Worm (Caenorhabditis elegans): ENCODE measurements around the gene hsp-25.

Gene hsp-25

DNA sequence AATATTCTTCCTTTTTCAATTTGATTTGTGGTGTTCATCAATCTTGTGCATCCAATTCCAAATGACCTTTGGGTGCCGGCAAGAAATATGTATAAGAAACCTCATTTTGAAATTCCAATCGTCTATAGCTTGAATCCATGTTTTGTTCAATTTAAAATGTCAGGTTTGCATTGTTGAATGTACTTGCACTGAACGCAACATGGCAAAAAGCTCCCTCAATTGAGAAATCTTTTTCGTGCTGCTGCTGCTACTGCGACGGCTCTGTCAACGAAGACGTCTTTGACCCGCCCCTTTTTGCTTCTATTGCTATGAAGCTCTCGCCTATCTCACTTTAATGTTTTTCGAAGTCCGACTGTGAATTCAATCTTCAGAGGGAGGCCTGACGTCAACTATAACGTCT, 35.8 kb upstream of the hsp-25 start, which contains the start of gene lgc-58:
TSS of gene lgc-58 (plus strand) at position 301 of the 400 bp plus-strand sequence.
- TF ChIP-seq flt-1 (GFP tag; IDR thresholded peaks at IDR 0.05): no peak
- TF ChIP-seq F13C5.2 (tag; optimal IDR thresholded peaks at IDR 0.05): no peak
- TF ChIP-seq aly-1 (tag; optimal IDR thresholded peaks at IDR 0.05): no peak
- TF ChIP-seq sea-1 (GFP tag; conservative IDR thresholded peaks at IDR 0.05): no peak
- TF ChIP-seq tra-4 (tag; optimal IDR thresholded peaks at IDR 0.05): no peak
- TF ChIP-seq tbx-37 (GFP tag; conservative IDR thresholded peaks at IDR 0.05): no peak
- TF ChIP-seq B0310.2 (tag; optimal IDR thresholded peaks at IDR 0.05): no peak
- TF ChIP-seq pes-1 (GFP tag; IDR thresholded peaks at IDR 0.05): no peak
- TF ChIP-seq ama-1 (optimal IDR thresholded peaks at IDR 0.05): no peak
- TF ChIP-seq hnd-1 (tag; optimal IDR thresholded peaks at IDR 0.05): no peak

DNA sequence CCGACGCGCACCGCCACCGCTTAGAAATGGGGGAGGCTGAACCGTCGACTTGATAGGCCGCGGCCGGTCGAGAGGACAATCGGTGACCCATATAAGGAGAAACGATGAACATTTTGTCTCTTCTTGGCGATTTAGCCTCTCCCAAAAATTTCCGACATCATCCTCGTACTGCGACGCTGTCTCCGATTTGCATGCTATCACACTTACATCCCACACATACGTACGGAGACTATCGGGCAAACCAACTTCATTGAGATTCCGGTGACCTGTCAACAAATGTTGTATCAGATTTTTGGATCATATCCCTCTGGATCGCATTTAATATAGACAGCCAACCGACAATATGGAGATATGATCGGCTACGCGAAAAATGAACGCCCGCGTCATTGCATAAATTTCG, 27.2 kb upstream of the hsp-25 start:
- TF ChIP-seq hmbx-1 (tag; optimal IDR thresholded peaks at IDR 0.05) (no peak), ceh-13 (GFP tag; optimal IDR thresholded peaks at IDR 0.05) (no peak), flt-1 (GFP tag; IDR thresholded peaks at IDR 0.05) (no peak)

DNA sequence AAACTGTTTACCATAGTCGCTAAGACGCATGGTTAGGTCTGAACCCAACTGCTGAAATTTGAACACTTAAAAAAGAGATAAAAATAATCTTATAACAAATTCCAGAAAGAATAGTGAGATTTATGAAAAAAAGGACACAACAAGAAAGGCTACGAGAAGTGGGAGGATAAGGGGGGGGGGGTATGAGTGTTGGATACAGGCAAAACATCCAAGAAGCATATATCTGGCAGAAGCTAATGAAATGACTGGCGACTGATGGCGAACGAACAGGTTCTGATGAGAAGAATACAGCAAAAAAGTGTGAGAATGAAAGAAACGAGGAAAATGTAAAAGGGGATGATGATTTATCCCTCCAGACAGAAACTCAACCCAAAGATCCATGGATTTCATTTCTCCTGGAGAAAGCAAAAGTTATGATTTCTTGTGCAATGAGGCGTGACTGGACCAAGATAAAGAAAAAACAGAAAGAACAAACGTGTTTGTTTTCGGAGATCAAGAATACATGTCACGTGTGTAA, 26.6 kb upstream of the hsp-25 start, which contains the start of gene ptr-4:
TSS of gene ptr-4 (minus strand) at position 51 of the 517 bp plus-strand sequence.
- no peak for TF ChIP-seq tbx-37 (GFP tag; conservative IDR thresholded peaks at IDR 0.05)
- TF ChIP-seq ets-7 (tag; optimal IDR thresholded peaks at IDR 0.05): no peak
- TF ChIP-seq tra-4 (tag; optimal IDR thresholded peaks at IDR 0.05): no peak
- TF ChIP-seq pes-1 (GFP tag; IDR thresholded peaks at IDR 0.05): no peak
- no peak for TF ChIP-seq tbx-11 (GFP tag; IDR thresholded peaks at IDR 0.05)
- no peak for TF ChIP-seq hnd-1 (tag; optimal IDR thresholded peaks at IDR 0.05)
- TF ChIP-seq scrt-1 (GFP tag; IDR thresholded peaks at IDR 0.05): no peak
- no peak for TF ChIP-seq ceh-36 (tag; optimal IDR thresholded peaks at IDR 0.05)
- no peak for TF ChIP-seq hmbx-1 (tag; optimal IDR thresholded peaks at IDR 0.05)

DNA sequence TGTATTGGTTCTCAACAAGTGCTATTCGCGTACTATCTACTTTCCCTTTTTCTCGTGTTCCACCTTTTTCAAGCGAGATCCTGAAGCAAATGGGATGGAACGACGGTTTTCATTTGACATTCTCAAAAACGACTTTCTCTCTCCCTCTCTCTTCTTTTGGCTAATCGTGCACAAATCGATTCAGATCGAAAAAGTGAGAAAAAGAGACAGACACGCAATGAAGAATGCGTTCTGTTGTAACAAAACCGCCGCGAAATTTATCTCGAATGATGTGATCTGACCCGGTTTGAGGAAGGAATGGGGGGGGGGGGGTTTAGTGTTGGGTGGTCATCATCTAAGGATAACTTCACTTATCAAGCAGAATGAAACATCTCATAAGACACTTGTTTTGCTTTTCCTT, 24.9 kb upstream of the hsp-25 start:
- TF ChIP-seq hmbx-1 (tag; optimal IDR thresholded peaks at IDR 0.05) (no peak), tra-4 (tag; optimal IDR thresholded peaks at IDR 0.05) (no peak), F13C5.2 (tag; optimal IDR thresholded peaks at IDR 0.05) (no peak), pes-1 (GFP tag; IDR thresholded peaks at IDR 0.05) (no peak), hmg-4 (GFP tag; optimal IDR thresholded peaks at IDR 0.05) (no peak), sea-1 (GFP tag; conservative IDR thresholded peaks at IDR 0.05) (no peak), aly-1 (tag; optimal IDR thresholded peaks at IDR 0.05) (no peak), ama-1 (optimal IDR thresholded peaks at IDR 0.05) (no peak), ceh-36 (tag; optimal IDR thresholded peaks at IDR 0.05) (no peak), B0310.2 (tag; optimal IDR thresholded peaks at IDR 0.05) (no peak), ceh-13 (GFP tag; optimal IDR thresholded peaks at IDR 0.05) (no peak), flt-1 (GFP tag; IDR thresholded peaks at IDR 0.05) (no peak), scrt-1 (GFP tag; IDR thresholded peaks at IDR 0.05) (no peak), ets-7 (tag; optimal IDR thresholded peaks at IDR 0.05) (no peak), tbx-11 (GFP tag; IDR thresholded peaks at IDR 0.05) (no peak), tbx-37 (GFP tag; conservative IDR thresholded peaks at IDR 0.05) (no peak)

DNA sequence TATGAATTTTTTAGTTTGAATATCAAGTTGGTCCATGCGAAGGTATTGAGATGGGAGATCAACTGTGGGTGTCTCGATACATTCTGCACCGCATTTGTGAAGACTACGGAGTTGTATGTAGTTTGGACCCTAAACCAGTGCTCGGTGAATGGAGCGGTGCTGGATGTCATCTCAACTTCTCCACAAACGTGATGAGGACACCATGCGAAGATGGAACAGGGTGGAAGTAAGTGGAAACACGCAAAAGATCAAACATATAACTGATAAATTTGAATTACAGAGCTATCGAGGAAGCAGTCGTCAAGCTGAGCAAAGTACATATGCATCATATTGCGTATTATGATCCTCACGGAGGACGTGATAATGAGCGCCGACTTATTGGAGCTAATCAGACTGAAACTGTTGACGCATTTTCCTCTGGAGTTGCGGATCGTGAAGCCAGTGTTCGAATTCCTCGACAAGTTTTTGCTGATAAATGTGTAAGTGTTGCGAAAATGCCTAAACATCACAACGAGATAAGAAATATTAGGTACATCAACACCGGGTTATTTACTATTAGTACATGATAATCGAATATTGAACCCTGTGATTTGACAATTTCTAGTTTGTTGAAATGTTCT, 19.8 kb upstream of the hsp-25 start:
- no peak for TF ChIP-seq flt-1 (GFP tag; IDR thresholded peaks at IDR 0.05)

DNA sequence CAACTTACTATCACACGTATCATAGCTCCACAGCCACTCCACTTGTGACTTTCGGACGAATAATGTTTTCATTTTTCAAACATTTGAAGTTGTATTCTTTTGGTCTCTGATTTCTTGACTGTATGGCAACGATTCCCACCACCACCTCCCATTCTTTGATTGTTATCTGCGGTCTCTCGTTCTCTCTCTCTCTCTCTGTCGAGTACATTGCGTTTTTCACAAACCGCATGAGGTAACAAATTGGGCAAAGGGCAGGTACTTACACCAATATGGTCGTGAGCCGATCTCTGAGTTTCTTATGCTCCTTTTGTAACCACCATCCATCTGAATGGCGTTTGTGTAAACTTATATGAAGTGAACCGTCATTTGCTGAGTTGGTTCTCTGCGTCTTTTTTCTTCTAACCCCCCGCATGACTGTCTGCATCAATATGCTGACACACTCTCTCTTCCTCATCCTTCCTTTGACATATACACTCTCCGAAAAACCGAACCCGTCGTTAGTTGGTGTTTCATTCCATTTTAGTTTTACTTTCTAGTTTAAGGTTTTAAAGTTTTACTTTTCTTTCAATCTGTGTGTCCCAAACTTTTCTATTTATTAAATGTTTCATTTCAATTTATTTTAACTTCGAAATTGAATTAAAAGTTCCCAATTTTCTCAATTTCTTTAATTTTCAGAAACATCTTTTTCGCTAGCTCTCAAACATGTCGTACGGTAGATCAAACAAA, 18.3 kb upstream of the hsp-25 start, which contains the start of gene gln-1:
TSS of gene gln-1 (plus strand) at position 676 of the 726 bp plus-strand sequence.
- no peak for TF ChIP-seq hmg-4 (GFP tag; optimal IDR thresholded peaks at IDR 0.05)
- TF ChIP-seq B0310.2 (tag; optimal IDR thresholded peaks at IDR 0.05): no peak
- TF ChIP-seq F13C5.2 (tag; optimal IDR thresholded peaks at IDR 0.05): no peak
- TF ChIP-seq hnd-1 (tag; optimal IDR thresholded peaks at IDR 0.05): no peak
- no peak for TF ChIP-seq ceh-36 (tag; optimal IDR thresholded peaks at IDR 0.05)
- TF ChIP-seq tbx-37 (GFP tag; conservative IDR thresholded peaks at IDR 0.05): no peak
- no peak for TF ChIP-seq aly-1 (tag; optimal IDR thresholded peaks at IDR 0.05)
- TF ChIP-seq tbx-11 (GFP tag; IDR thresholded peaks at IDR 0.05): no peak
- TF ChIP-seq ets-7 (tag; optimal IDR thresholded peaks at IDR 0.05): no peak
- no peak for TF ChIP-seq pes-1 (GFP tag; IDR thresholded peaks at IDR 0.05)
- no peak for TF ChIP-seq hmbx-1 (tag; optimal IDR thresholded peaks at IDR 0.05)
- TF ChIP-seq sea-1 (GFP tag; conservative IDR thresholded peaks at IDR 0.05): no peak
- TF ChIP-seq scrt-1 (GFP tag; IDR thresholded peaks at IDR 0.05): no peak
- TF ChIP-seq ama-1 (optimal IDR thresholded peaks at IDR 0.05): no peak
- TF ChIP-seq flt-1 (GFP tag; IDR thresholded peaks at IDR 0.05): no peak

DNA sequence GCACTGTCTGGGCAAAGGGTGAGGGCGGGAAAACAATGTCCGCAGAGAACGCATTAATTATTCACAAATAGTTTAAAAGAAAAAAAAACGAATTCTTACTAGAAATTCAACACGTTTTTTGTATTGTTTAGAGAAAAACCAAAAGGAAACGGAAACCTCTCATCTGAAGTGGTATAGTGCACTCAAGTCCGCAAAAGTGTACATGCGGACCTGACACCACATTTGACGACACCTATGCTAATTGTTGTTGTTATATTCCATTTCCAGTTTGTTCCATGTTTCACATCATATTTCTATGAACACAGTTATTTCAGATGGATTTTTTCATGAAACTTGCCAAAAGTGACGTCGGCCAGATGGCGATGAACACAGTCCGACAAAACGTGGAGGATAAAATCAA, 13.3 kb upstream of the hsp-25 start, which contains the start of gene C45B2.6:
TSS of gene C45B2.6 (plus strand) at position 136 of the 400 bp plus-strand sequence.
- TF ChIP-seq hmg-4 (GFP tag; optimal IDR thresholded peaks at IDR 0.05) (no peak), ceh-13 (GFP tag; optimal IDR thresholded peaks at IDR 0.05) (no peak), ama-1 (optimal IDR thresholded peaks at IDR 0.05) (no peak), ceh-36 (tag; optimal IDR thresholded peaks at IDR 0.05) (no peak), tbx-11 (GFP tag; IDR thresholded peaks at IDR 0.05) (no peak), B0310.2 (tag; optimal IDR thresholded peaks at IDR 0.05) (no peak), F13C5.2 (tag; optimal IDR thresholded peaks at IDR 0.05) (no peak), scrt-1 (GFP tag; IDR thresholded peaks at IDR 0.05) (no peak), hmbx-1 (tag; optimal IDR thresholded peaks at IDR 0.05) (no peak), sea-1 (GFP tag; conservative IDR thresholded peaks at IDR 0.05) (no peak), tra-4 (tag; optimal IDR thresholded peaks at IDR 0.05) (no peak), ets-7 (tag; optimal IDR thresholded peaks at IDR 0.05) (no peak), tbx-37 (GFP tag; conservative IDR thresholded peaks at IDR 0.05) (no peak), pes-1 (GFP tag; IDR thresholded peaks at IDR 0.05) (no peak), flt-1 (GFP tag; IDR thresholded peaks at IDR 0.05) (no peak), hnd-1 (tag; optimal IDR thresholded peaks at IDR 0.05) (no peak), aly-1 (tag; optimal IDR thresholded peaks at IDR 0.05) (no peak)
